Fruit fly (Drosophila melanogaster): ENCODE data around the gene CG32756.

The CG32756 gene

dm6 chrX:5895821-5896550 lies 49.5 kb upstream of the CG32756 start (continued):
- peak; percentile 6 for TF ChIP-seq Elba2 (GFP tag; optimal IDR thresholded peaks at IDR 0.05)
- peak; percentile 91 for TF ChIP-seq chm (GFP tag; IDR thresholded peaks at IDR 0.05)
- TF ChIP-seq Dref (GFP tag; IDR thresholded peaks at IDR 0.05): no peak
- peak; percentile 91 for TF ChIP-seq Mrtf (GFP tag; IDR thresholded peaks at IDR 0.05)
- peak; percentile 66 for TF ChIP-seq CG9437 (GFP tag; optimal IDR thresholded peaks at IDR 0.05)
- TF ChIP-seq CG15601 (tag; optimal IDR thresholded peaks at IDR 0.05): peak; percentile 86
- peak; percentile 81 for TF ChIP-seq ERR (GFP tag; optimal IDR thresholded peaks at IDR 0.05)
- TF ChIP-seq cwo (GFP tag; optimal IDR thresholded peaks at IDR 0.05): peak; percentile 73
- peak; percentile 75 for TF ChIP-seq danr (GFP tag; IDR thresholded peaks at IDR 0.05)
- TF ChIP-seq CG18599 (GFP tag; optimal IDR thresholded peaks at IDR 0.05): peak; percentile 87
- peak; percentile 77 for TF ChIP-seq CG8359 (GFP tag; optimal IDR thresholded peaks at IDR 0.05; ENCODE audit: borderline replicate concordance)
- TF ChIP-seq z (GFP tag; IDR thresholded peaks at IDR 0.05): peak; percentile 88; the same call in 2 of the 3 replicates
- TF ChIP-seq CG14710 (tag; optimal IDR thresholded peaks at IDR 0.05): peak; percentile 82
- peak; percentile 96 for TF ChIP-seq zfh1 (GFP tag; IDR thresholded peaks at IDR 0.05)
- peak; percentile 83 to 89 for TF ChIP-seq Pdp1 (GFP tag; optimal IDR thresholded peaks at IDR 0.05)
- peak; percentile 14 for TF ChIP-seq Hey (tag; optimal IDR thresholded peaks at IDR 0.05)
- peak; percentile 86 for TF ChIP-seq CG14441 (GFP tag; IDR thresholded peaks at IDR 0.05)
- TF ChIP-seq MBD-R2 (GFP tag; IDR thresholded peaks at IDR 0.05): peak; percentile 71; the same call in 1 of the 2 replicates
- TF ChIP-seq HmgZ (tag; optimal IDR thresholded peaks at IDR 0.05): peak; percentile 73
- TF ChIP-seq ara (GFP tag; IDR thresholded peaks at IDR 0.05): peak; percentile 96
- TF ChIP-seq CG8089 (GFP tag; optimal IDR thresholded peaks at IDR 0.05): peak; percentile 88
- TF ChIP-seq CG3995 (GFP tag; optimal IDR thresholded peaks at IDR 0.05): peak; percentile 23
- TF ChIP-seq lmd (GFP tag; IDR thresholded peaks at IDR 0.05): peak; percentile 92
- peak; percentile 74 for TF ChIP-seq Max (GFP tag; optimal IDR thresholded peaks at IDR 0.05)
- peak; percentile 57 for TF ChIP-seq CG15514 (GFP tag; optimal IDR thresholded peaks at IDR 0.05)
- TF ChIP-seq Nf-YA (GFP tag; IDR thresholded peaks at IDR 0.05): peak; percentile 85
- TF ChIP-seq Hmx (GFP tag; optimal IDR thresholded peaks at IDR 0.05): no peak
- TF ChIP-seq gsb (GFP tag; IDR thresholded peaks at IDR 0.05): peak; percentile 69
- peak; percentile 93 for TF ChIP-seq gce (GFP tag; IDR thresholded peaks at IDR 0.05)
- TF ChIP-seq chn (GFP tag; optimal IDR thresholded peaks at IDR 0.05): peak; percentile 88
- TF ChIP-seq Fer2 (tag; optimal IDR thresholded peaks at IDR 0.05): peak; percentile 41
- TF ChIP-seq oc (tag; optimal IDR thresholded peaks at IDR 0.05): peak; percentile 93
- peak; percentile 75 for TF ChIP-seq CHES-1-like (GFP tag; optimal IDR thresholded peaks at IDR 0.05)
- peak; percentile 81 for TF ChIP-seq CG10462 (GFP tag; optimal IDR thresholded peaks at IDR 0.05)
- peak; percentile 92 for TF ChIP-seq CG10366 (GFP tag; IDR thresholded peaks at IDR 0.05)
- peak; percentile 73 for TF ChIP-seq sima (GFP tag; optimal IDR thresholded peaks at IDR 0.05)
- TF ChIP-seq CG9727 (GFP tag; optimal IDR thresholded peaks at IDR 0.05): peak; percentile 78
- peak; percentile 69 for TF ChIP-seq Myb (GFP tag; optimal IDR thresholded peaks at IDR 0.05)
- TF ChIP-seq lilli (GFP tag; optimal IDR thresholded peaks at IDR 0.05): peak; percentile 79
- TF ChIP-seq CG34376 (GFP tag; optimal IDR thresholded peaks at IDR 0.05): no peak
- peak; percentile 78 for TF ChIP-seq CG4404 (GFP tag; IDR thresholded peaks at IDR 0.05)
- peak; percentile 94 for TF ChIP-seq dati (GFP tag; IDR thresholded peaks at IDR 0.05)
- TF ChIP-seq Spps (tag; optimal IDR thresholded peaks at IDR 0.05): peak; percentile 66
- no peak for TF ChIP-seq CG16813 (GFP tag; IDR thresholded peaks at IDR 0.05; ENCODE audit: partially characterized antibody)
- no peak for TF ChIP-seq Doc3 (GFP tag; IDR thresholded peaks at IDR 0.05; ENCODE audit: partially characterized antibody)
- peak; percentile 75 for TF ChIP-seq CG9817 (tag; optimal IDR thresholded peaks at IDR 0.05)
- no peak for TF ChIP-seq cg (GFP tag; optimal IDR thresholded peaks at IDR 0.05)
- TF ChIP-seq Lhr (GFP tag; optimal IDR thresholded peaks at IDR 0.05): peak; percentile 80
- TF ChIP-seq Atf6 (GFP tag; IDR thresholded peaks at IDR 0.05): peak; percentile 81
